Fruit fly (Drosophila melanogaster) whole organism, wandering third instar larva: ENCODE measurements around the gene CG32407.
A peak's percentile ranks its signal among the peaks of the same experiment; 100 is the strongest.

Source experiments
- CG32264 ChIP-seq: fragments of 200-800 bp; sonication (Bioruptor generic); optimal IDR thresholded peaks from 2 replicates; lab custom pipeline; 2016; ENCODE audit warnings: missing biosample characterization, missing genetic modification characterization
- CG9705 ChIP-seq: fragments of 200-800 bp; sonication (Bioruptor generic); optimal IDR thresholded peaks from 2 replicates; lab custom pipeline; 2018; ENCODE audit warnings: missing biosample characterization, mild to moderate bottlenecking, missing genetic modification characterization
- CrebA ChIP-seq: fragments of 200-800 bp; sonication (Bioruptor generic); optimal IDR thresholded peaks from 2 replicates; lab custom pipeline; 2016; ENCODE audit warnings: missing biosample characterization, mild to moderate bottlenecking, missing genetic modification characterization, borderline replicate concordance
- Dfd ChIP-seq: fragments of >200 bp; optimal IDR thresholded peaks from 2 replicates; lab custom pipeline; 2017; ENCODE audit warnings: missing biosample characterization, missing genetic modification characterization
- Dif ChIP-seq: fragments of 200-275, 200-300 bp; sonication (Bioruptor generic); optimal IDR thresholded peaks from 2 replicates; lab custom pipeline; 2018; ENCODE audit warnings: missing biosample characterization, missing genetic modification characterization; ENCODE audit not compliant: partially characterized antibody
- Hnf4 ChIP-seq: fragments of 200-800 bp; sonication (Bioruptor generic); optimal IDR thresholded peaks from 2 replicates; lab custom pipeline; 2016; ENCODE audit warnings: missing biosample characterization, mild to moderate bottlenecking, missing genetic modification characterization
- Hr78 ChIP-seq: fragments of >200 bp; optimal IDR thresholded peaks from 2 replicates; lab custom pipeline; 2017; ENCODE audit warnings: missing biosample characterization, missing genetic modification characterization
- Hr83 ChIP-seq: fragments of 200-300 bp; sonication (Bioruptor generic); optimal IDR thresholded peaks from 2 replicates; lab custom pipeline; 2016; ENCODE audit warnings: missing biosample characterization, mild to moderate bottlenecking, missing genetic modification characterization, moderate library complexity; ENCODE audit not compliant: poor library complexity, severe bottlenecking
- Jra ChIP-seq: sonication (Bioruptor generic); optimal IDR thresholded peaks from 2 replicates; lab custom pipeline; 2016; ENCODE audit warnings: missing biosample characterization, missing genetic modification characterization
- Myc ChIP-seq: fragments of >200 bp; optimal IDR thresholded peaks from 2 replicates; lab custom pipeline; 2017
- OdsH ChIP-seq: fragments of 200-800 bp; sonication (Bioruptor generic); optimal IDR thresholded peaks from 2 replicates; lab custom pipeline; 2016; ENCODE audit warnings: missing biosample characterization, mild to moderate bottlenecking, missing genetic modification characterization
- Rel ChIP-seq, 2 experiments: fragments of 200-800 bp; sonication (Bioruptor generic) in 1 of 2; optimal IDR thresholded peaks; 2 replicates in 1 of 2; 3 replicates in 1 of 2; lab custom pipeline; 2016 to 2019; ENCODE audit warnings: mild to moderate bottlenecking in 2 of 2, missing biosample characterization in 2 of 2, missing genetic modification characterization in 2 of 2, moderate library complexity in 1 of 2
- Vsx2 ChIP-seq: fragments of 200-300, 225-300 bp; sonication (Bioruptor generic); optimal IDR thresholded peaks from 2 replicates; lab custom pipeline; 2018; ENCODE audit warnings: missing biosample characterization, missing genetic modification characterization; ENCODE audit not compliant: partially characterized antibody
- br ChIP-seq: fragments of 200-800 bp; sonication (Bioruptor generic); optimal IDR thresholded peaks from 2 replicates; lab custom pipeline; 2016; ENCODE audit warnings: missing biosample characterization, missing genetic modification characterization
- dmrt93B ChIP-seq: fragments of 200-800 bp; sonication (Bioruptor generic); optimal IDR thresholded peaks from 2 replicates; lab custom pipeline; 2018; ENCODE audit warnings: missing biosample characterization, mild to moderate bottlenecking, missing genetic modification characterization
- ey ChIP-seq: fragments of 200-800 bp; sonication (Bioruptor generic); optimal IDR thresholded peaks from 2 replicates; lab custom pipeline; 2016; ENCODE audit warnings: missing biosample characterization, missing genetic modification characterization
- foxo ChIP-seq, 2 experiments: fragments of 200-800 bp; sonication (Bioruptor generic); optimal IDR thresholded peaks; 2 replicates in 1 of 2; 3 replicates in 1 of 2; lab custom pipeline; 2016 to 2017; ENCODE audit warnings: missing biosample characterization in 2 of 2, missing genetic modification characterization in 2 of 2
- fru ChIP-seq: fragments of 200-800 bp; sonication (Bioruptor generic); optimal IDR thresholded peaks from 3 replicates; lab custom pipeline; 2016; ENCODE audit warnings: missing biosample characterization, mild to moderate bottlenecking, missing genetic modification characterization
- h ChIP-seq: fragments of 200-800 bp; sonication (Bioruptor generic); optimal IDR thresholded peaks from 3 replicates; lab custom pipeline; 2016; ENCODE audit warnings: missing biosample characterization, mild to moderate bottlenecking, missing genetic modification characterization
- jim ChIP-seq: fragments of 175-275, 200-325 bp; sonication (Bioruptor generic); optimal IDR thresholded peaks from 2 replicates; lab custom pipeline; 2016; ENCODE audit warnings: missing biosample characterization, mild to moderate bottlenecking, missing genetic modification characterization
- pan ChIP-seq: fragments of >200 bp; optimal IDR thresholded peaks from 2 replicates; lab custom pipeline; 2017
- psq ChIP-seq: fragments of 200-800 bp; sonication (Bioruptor generic); optimal IDR thresholded peaks from 3 replicates; lab custom pipeline; 2017; ENCODE audit warnings: missing biosample characterization, mild to moderate bottlenecking, missing genetic modification characterization, moderate library complexity
- rgr ChIP-seq: fragments of 200-800 bp; sonication (Bioruptor generic); optimal IDR thresholded peaks from 3 replicates; lab custom pipeline; 2016; ENCODE audit warnings: missing biosample characterization, mild to moderate bottlenecking, missing genetic modification characterization
- sage ChIP-seq: fragments of 200-800 bp; sonication (Bioruptor generic); optimal IDR thresholded peaks from 2 replicates; lab custom pipeline; 2016; ENCODE audit warnings: missing biosample characterization, mild to moderate bottlenecking, missing genetic modification characterization
- sv ChIP-seq: fragments of 200-800 bp; sonication (Bioruptor generic); optimal IDR thresholded peaks from 3 replicates; lab custom pipeline; 2016; ENCODE audit warnings: missing biosample characterization, missing genetic modification characterization
- tai ChIP-seq: sonication (Bioruptor generic); optimal IDR thresholded peaks from 2 replicates; lab custom pipeline; 2016; ENCODE audit warnings: missing biosample characterization, missing genetic modification characterization
- usp ChIP-seq: fragments of >200 bp; optimal IDR thresholded peaks from 2 replicates; lab custom pipeline; 2017; ENCODE audit warnings: missing biosample characterization, missing genetic modification characterization
- woc ChIP-seq: sonication (Bioruptor generic); optimal IDR thresholded peaks from 2 replicates; lab custom pipeline; 2016; ENCODE audit warnings: missing biosample characterization, mild to moderate bottlenecking, missing genetic modification characterization

Gene CG32407

dm6 chr3L:5899305-5899704, 22.6 kb upstream of the CG32407 start, which contains the start of gene CG32409:
Gene CG32409, plus strand, starts transcription at chr3L:5899528.
- TF ChIP-seq Myc (peak; percentile 64), sage (no peak), jim (GFP tag; lab: Kevin White, UChicago) (no peak), Jra (GFP tag; lab: Kevin White, UChicago) (no peak)

- TF ChIP-seq Hnf4 (no peak), Vsx2 (GFP tag; lab: Kevin White, UChicago) (peak; percentile 21), usp (GFP tag; lab: Kevin White, UChicago) (no peak), Rel (GFP tag; optimal IDR thresholded peaks at IDR 0.05; lab: Kevin White, UChicago) (no peak), Rel (tag; optimal IDR thresholded peaks at IDR 0.05; lab: Kevin White, UChicago) (peak; percentile 45)
Measured at dm6 chr3L:5902189-5902765, 19.6 kb upstream of the CG32407 start, which contains the start of gene QC. Gene QC, minus strand, starts transcription at chr3L:5902456.

- TF ChIP-seq Hr78 (GFP tag; lab: Kevin White, UChicago) (no peak), dmrt93B (GFP tag; lab: Kevin White, UChicago) (no peak), sv (GFP tag; lab: Kevin White, UChicago) (no peak), ey (GFP tag; lab: Kevin White, UChicago) (no peak), pan (lab: Kevin White, UChicago) (no peak), Rel (GFP tag; optimal IDR thresholded peaks at IDR 0.05; lab: Kevin White, UChicago) (no peak), Rel (tag; optimal IDR thresholded peaks at IDR 0.05; lab: Kevin White, UChicago) (no peak)
Measured at dm6 chr3L:5903955-5904354, 17.9 kb upstream of the CG32407 start, which contains the start of gene CG32413. Gene CG32413, minus strand, starts transcription at chr3L:5904055.

- TF ChIP-seq rgr (GFP tag; lab: Kevin White, UChicago) (no peak), fru (GFP tag; lab: Kevin White, UChicago) (no peak), sv (GFP tag; lab: Kevin White, UChicago) (no peak), h (GFP tag; lab: Kevin White, UChicago) (no peak), dmrt93B (GFP tag; lab: Kevin White, UChicago) (no peak), sage (no peak), Hr78 (GFP tag; lab: Kevin White, UChicago) (no peak), Dfd (GFP tag; lab: Kevin White, UChicago) (no peak), CG32264 (GFP tag; lab: Kevin White, UChicago) (no peak), jim (GFP tag; lab: Kevin White, UChicago) (no peak), Dif (no peak), Myc (no peak), br (GFP tag; lab: Kevin White, UChicago) (no peak), OdsH (GFP tag; lab: Kevin White, UChicago) (no peak), CG9705 (no peak)
Measured at dm6 chr3L:5906599-5906998, 15.3 kb upstream of the CG32407 start, which contains the start of gene CG10486. Gene CG10486, minus strand, starts transcription at chr3L:5906699.

- no peak for TF ChIP-seq br (GFP tag; lab: Kevin White, UChicago)
- no peak for TF ChIP-seq CrebA
- no peak for TF ChIP-seq tai (GFP tag; lab: Kevin White, UChicago)
- no peak for TF ChIP-seq CG32264 (GFP tag; lab: Kevin White, UChicago)
- no peak for TF ChIP-seq h (GFP tag; lab: Kevin White, UChicago)
- no peak for TF ChIP-seq Hr83 (GFP tag; lab: Kevin White, UChicago)
- TF ChIP-seq foxo (GFP tag; optimal IDR thresholded peaks at IDR 0.05; lab: Kevin White, UChicago) = no peak
- no peak for TF ChIP-seq fru (GFP tag; lab: Kevin White, UChicago)
- TF ChIP-seq psq (GFP tag; lab: Kevin White, UChicago) = no peak
Measured at dm6 chr3L:5907077-5907476, 14.8 kb upstream of the CG32407 start, which contains the start of gene CG13288. Gene CG13288, plus strand, starts transcription at chr3L:5907381.

dm6 chr3L:5920778-5921177, 1.1 kb upstream of the CG32407 start:
- TF ChIP-seq psq (GFP tag; lab: Kevin White, UChicago) (peak; percentile 56), CG9705 (no peak), woc (no peak)
